Worm (Caenorhabditis elegans) whole organism, L3 larva: ENCODE data around the gene C05E11.2.

Experiments
- aly-2 ChIP-seq: fragments of 150-350 bp; optimal IDR thresholded peaks from 2 replicates; lab custom pipeline; 2014; ENCODE audit warnings: missing biosample characterization, missing genetic modification characterization
- ceh-16 ChIP-seq: sonication (generic microtip); optimal IDR thresholded peaks from 2 replicates; lab custom pipeline; 2017; ENCODE audit warnings: missing biosample characterization, missing genetic modification characterization
- daf-12 ChIP-seq: fragments of 150-350 bp; optimal IDR thresholded peaks from 2 replicates; lab custom pipeline; 2014; ENCODE audit warnings: missing biosample characterization, missing genetic modification reagents, missing genetic modification characterization
- elt-1 ChIP-seq: fragments of 150-350 bp; optimal IDR thresholded peaks from 2 replicates; lab custom pipeline; 2014; ENCODE audit warnings: missing biosample characterization, missing genetic modification characterization
- elt-2 ChIP-seq: sonication (generic microtip); optimal IDR thresholded peaks from 2 replicates; lab custom pipeline; 2016; ENCODE audit warnings: missing genetic modification reagents, mild to moderate bottlenecking, missing genetic modification characterization, missing compliant biosample characterization
- elt-3 ChIP-seq, 3 experiments: fragments of 150-350 bp in 1 of 3; sonication (generic microtip) in 2 of 3; optimal IDR thresholded peaks; 2 replicates in 2 of 3; 4 replicates in 1 of 3; lab custom pipeline; 2014 to 2017; ENCODE audit warnings: missing biosample characterization in 3 of 3, missing genetic modification characterization in 3 of 3
- fkh-10 ChIP-seq: sonication (generic microtip); optimal IDR thresholded peaks from 2 replicates; lab custom pipeline; 2017; ENCODE audit warnings: missing biosample characterization, missing genetic modification reagents, missing genetic modification characterization
- lin-39 ChIP-seq: fragments of 150-350 bp; optimal IDR thresholded peaks from 2 replicates; lab custom pipeline; 2018; ENCODE audit warnings: missing biosample characterization, missing genetic modification reagents, missing genetic modification characterization
- nfya-1 ChIP-seq: sonication (generic microtip); optimal IDR thresholded peaks from 2 replicates; lab custom pipeline; 2017; ENCODE audit warnings: missing genetic modification characterization, mild to moderate bottlenecking, missing compliant biosample characterization, antibody characterized with exemption, moderate library complexity; ENCODE audit not compliant: insufficient read depth
- nhr-28 ChIP-seq: fragments of 150-350 bp; optimal IDR thresholded peaks from 2 replicates; lab custom pipeline; 2014; ENCODE audit warnings: missing biosample characterization, missing genetic modification characterization
- pha-4 ChIP-seq: fragments of 150-350 bp; optimal IDR thresholded peaks from 2 replicates; lab custom pipeline; 2014; ENCODE audit warnings: missing biosample characterization, missing genetic modification reagents, missing genetic modification characterization
- snpc-4 ChIP-seq: fragments of 150-350 bp; optimal IDR thresholded peaks from 2 replicates; lab custom pipeline; 2014; ENCODE audit warnings: missing biosample characterization, missing genetic modification characterization
- tbx-2 ChIP-seq: sonication (generic microtip); optimal IDR thresholded peaks from 2 replicates; lab custom pipeline; 2016; ENCODE audit warnings: mild to moderate bottlenecking, missing genetic modification characterization, missing compliant biosample characterization

DNA sequence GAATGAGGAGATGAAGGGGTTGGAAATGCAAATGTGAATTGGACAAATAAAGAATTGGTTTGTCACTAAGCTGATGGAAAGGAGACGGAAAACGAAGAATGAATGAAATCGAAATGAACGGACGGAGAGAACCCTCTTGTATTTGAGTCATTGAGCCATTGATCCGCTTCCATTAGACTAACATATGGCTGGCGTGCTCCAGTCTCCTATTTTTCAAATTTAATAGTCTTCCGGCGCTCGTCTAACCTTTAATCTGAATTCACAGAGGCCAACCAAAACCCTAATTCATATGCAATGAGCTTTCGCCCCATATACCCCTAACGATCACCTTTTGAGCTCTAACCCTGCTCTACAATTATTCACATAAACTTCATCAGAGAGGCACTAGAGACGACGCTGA, 35.3 kb downstream of the C05E11.2 start, which contains the start of gene C46C11.3:
- TF ChIP-seq pha-4 (tag; lab: Kevin White, UChicago) (no peak), elt-2 (tag; lab: Kevin White, UChicago) (no peak), tbx-2 (tag; lab: Kevin White, UChicago) (no peak), nfya-1 (tag; lab: Kevin White, UChicago) (no peak), ceh-16 (tag; lab: Kevin White, UChicago) (no peak), lin-39 (no peak), fkh-10 (GFP tag; lab: Kevin White, UChicago) (no peak), elt-1 (tag; lab: Kevin White, UChicago) (no peak), aly-2 (tag; lab: Kevin White, UChicago) (no peak), daf-12 (tag; lab: Kevin White, UChicago) (no peak), elt-3 (tag; optimal IDR thresholded peaks at IDR 0.05; lab: Kevin White, UChicago) (no peak), nhr-28 (tag; lab: Kevin White, UChicago) (no peak), snpc-4 (no peak)
